Worm (Caenorhabditis elegans) whole organism, L4 larva: ENCODE measurements around the gene M02F4.2.

ENCODE experiments used
- D1046.2 ChIP-seq: fragments of 200-800 bp; sonication (Bioruptor generic); IDR thresholded peaks from 2 replicates; pipeline ENCODE4 v1.3.6; 2022; ENCODE audit warnings: missing genetic modification characterization, missing compliant biosample characterization
- F10B5.3 ChIP-seq: sonication (generic microtip); optimal IDR thresholded peaks from 2 replicates; lab custom pipeline; 2016; ENCODE audit warnings: mild to moderate bottlenecking, missing genetic modification characterization, missing compliant biosample characterization
- F26F4.8 ChIP-seq: fragments of 200-800 bp; sonication (Bioruptor generic); conservative IDR thresholded peaks from 2 replicates; pipeline ENCODE4 v1.3.6; 2022; ENCODE audit warnings: missing genetic modification characterization, missing compliant biosample characterization
- Y105C5A.15 ChIP-seq: fragments of 200-800 bp; sonication (Bioruptor generic); IDR thresholded peaks from 2 replicates; pipeline ENCODE4 v1.3.6; 2022; ENCODE audit warnings: missing genetic modification characterization, missing compliant biosample characterization
- Y48G9A.11 ChIP-seq: fragments of 200-800 bp; sonication (Bioruptor generic); IDR thresholded peaks from 2 replicates; pipeline ENCODE4 v1.3.6; 2022; ENCODE audit warnings: missing genetic modification reagents, missing genetic modification characterization, missing compliant biosample characterization
- Y5F2A.4 ChIP-seq: fragments of 200-800 bp; sonication (Bioruptor generic); optimal IDR thresholded peaks from 2 replicates; lab custom pipeline; 2018; ENCODE audit warnings: mild to moderate bottlenecking, missing genetic modification characterization, missing compliant biosample characterization
- aha-1 ChIP-seq: fragments of 150-350 bp; peaks from one replicate; lab custom pipeline; 2014; ENCODE audit warnings: missing biosample characterization, missing genetic modification characterization
- ceh-20 ChIP-seq: fragments of 200-800 bp; sonication (Bioruptor generic); IDR thresholded peaks from 2 replicates; pipeline ENCODE4 v1.3.6; 2022; ENCODE audit warnings: missing genetic modification reagents, missing genetic modification characterization, missing compliant biosample characterization
- ceh-28 ChIP-seq: fragments of 150-350 bp; optimal IDR thresholded peaks from 2 replicates; lab custom pipeline; 2014; ENCODE audit warnings: missing biosample characterization, missing genetic modification reagents, missing genetic modification characterization
- ceh-32 ChIP-seq: sonication (generic microtip); optimal IDR thresholded peaks from 2 replicates; lab custom pipeline; 2016; ENCODE audit warnings: mild to moderate bottlenecking, missing genetic modification characterization, missing compliant biosample characterization; ENCODE audit not compliant: poor library complexity
- ceh-82 ChIP-seq: sonication (generic microtip); optimal IDR thresholded peaks from 2 replicates; lab custom pipeline; 2017; ENCODE audit warnings: missing biosample characterization, missing genetic modification characterization
- ces-1 ChIP-seq: fragments of 150-350 bp; sonication (generic microtip); optimal IDR thresholded peaks from 4 replicates; lab custom pipeline; 2014; ENCODE audit warnings: missing biosample characterization, missing genetic modification reagents, missing genetic modification characterization
- ctbp-1 ChIP-seq: fragments of 200-800 bp; sonication (Bioruptor generic); IDR thresholded peaks from 2 replicates; pipeline ENCODE4 v1.3.6; 2022; ENCODE audit warnings: missing genetic modification reagents, missing genetic modification characterization, missing compliant biosample characterization
- daf-16 ChIP-seq, 3 experiments: sonication (generic microtip); optimal IDR thresholded peaks; 2 replicates each; lab custom pipeline; 2016 to 2017; ENCODE audit warnings: missing genetic modification characterization in 3 of 3, missing genetic modification reagents in 3 of 3, mild to moderate bottlenecking in 2 of 3, missing compliant biosample characterization in 2 of 3, missing biosample characterization in 1 of 3, moderate library complexity in 1 of 3
- daf-8 ChIP-seq: fragments of 200-800 bp; sonication (Bioruptor generic); IDR thresholded peaks from 2 replicates; pipeline ENCODE4 v1.3.6; 2022; ENCODE audit warnings: missing genetic modification characterization, missing compliant biosample characterization
- dmd-6 ChIP-seq: fragments of 200-800 bp; sonication (Bioruptor generic); IDR thresholded peaks from 2 replicates; pipeline ENCODE4 v1.3.6; 2022; ENCODE audit warnings: missing genetic modification reagents, missing genetic modification characterization, missing compliant biosample characterization
- dpl-1 ChIP-seq: fragments of 150-350 bp; optimal IDR thresholded peaks from 2 replicates; lab custom pipeline; 2014; ENCODE audit warnings: missing biosample characterization, missing genetic modification reagents, missing genetic modification characterization
- duxl-1 ChIP-seq: sonication (generic microtip); optimal IDR thresholded peaks from 2 replicates; lab custom pipeline; 2016; ENCODE audit warnings: mild to moderate bottlenecking, missing genetic modification characterization, moderate library complexity, missing compliant biosample characterization; ENCODE audit not compliant: poor library complexity
- dve-1 ChIP-seq: sonication (generic microtip); optimal IDR thresholded peaks from 2 replicates; lab custom pipeline; 2017; ENCODE audit warnings: antibody characterized with exemption, mild to moderate bottlenecking, missing genetic modification characterization, missing compliant biosample characterization; ENCODE audit not compliant: insufficient read depth
- egl-27 ChIP-seq: sonication (generic microtip); optimal IDR thresholded peaks from 3 replicates; lab custom pipeline; 2017; ENCODE audit warnings: missing biosample characterization, missing genetic modification reagents, missing genetic modification characterization
- fkh-10 ChIP-seq: fragments of 150-350 bp; optimal IDR thresholded peaks from 2 replicates; lab custom pipeline; 2014; ENCODE audit warnings: missing biosample characterization, missing genetic modification reagents, missing genetic modification characterization
- gei-8 ChIP-seq: fragments of 200-800 bp; sonication (Bioruptor generic); optimal IDR thresholded peaks from 2 replicates; lab custom pipeline; 2018; ENCODE audit warnings: mild to moderate bottlenecking, missing genetic modification characterization, missing compliant biosample characterization
- hlh-11 ChIP-seq: fragments of 200-800 bp; sonication (Bioruptor generic); optimal IDR thresholded peaks from 2 replicates; lab custom pipeline; 2018; ENCODE audit warnings: mild to moderate bottlenecking, missing genetic modification characterization, missing compliant biosample characterization
- hlh-30 ChIP-seq: sonication (generic microtip); optimal IDR thresholded peaks from 2 replicates; lab custom pipeline; 2017; ENCODE audit warnings: antibody characterized with exemption, mild to moderate bottlenecking, missing genetic modification characterization, missing compliant biosample characterization; ENCODE audit not compliant: insufficient read depth
- hmg-1.1 ChIP-seq: fragments of 200-800 bp; sonication (Bioruptor generic); IDR thresholded peaks from 2 replicates; pipeline ENCODE4 v1.3.6; 2022; ENCODE audit warnings: missing genetic modification reagents, missing genetic modification characterization, missing compliant biosample characterization
- jun-1 ChIP-seq: fragments of 150-350 bp; optimal IDR thresholded peaks from 2 replicates; lab custom pipeline; 2014; ENCODE audit warnings: missing biosample characterization, missing genetic modification reagents, missing genetic modification characterization
- lin-38 ChIP-seq: fragments of 200-800 bp; sonication (Bioruptor generic); IDR thresholded peaks from 2 replicates; pipeline ENCODE4 v1.3.6; 2022; ENCODE audit warnings: missing genetic modification reagents, missing genetic modification characterization, missing compliant biosample characterization
- lsy-2 ChIP-seq, 2 experiments: fragments of 150-350 bp in 1 of 2; sonication (generic microtip) in 1 of 2; optimal IDR thresholded peaks; 2 replicates each; lab custom pipeline; 2014 to 2017; ENCODE audit warnings: missing biosample characterization in 2 of 2, missing genetic modification characterization in 2 of 2
- madf-9 ChIP-seq: fragments of 200-800 bp; sonication (Bioruptor generic); conservative IDR thresholded peaks from 2 replicates; pipeline ENCODE4 v1.3.6; 2022; ENCODE audit warnings: missing genetic modification reagents, missing genetic modification characterization, missing compliant biosample characterization
- mdl-1 ChIP-seq, 2 experiments: fragments of 150-350 bp in 1 of 2; sonication (generic microtip) in 1 of 2; optimal IDR thresholded peaks; 2 replicates each; lab custom pipeline; 2014 to 2017; ENCODE audit warnings: missing biosample characterization in 2 of 2, missing genetic modification characterization in 2 of 2
- mep-1 ChIP-seq: fragments of 150-350 bp; sonication (generic microtip); optimal IDR thresholded peaks from 3 replicates; lab custom pipeline; 2014; ENCODE audit warnings: missing biosample characterization, missing genetic modification characterization
- mes-2 ChIP-seq: sonication (generic microtip); optimal IDR thresholded peaks from 2 replicates; lab custom pipeline; 2016; ENCODE audit warnings: missing genotype, mild to moderate bottlenecking, missing genetic modification characterization, missing compliant biosample characterization; ENCODE audit not compliant: poor library complexity, severe bottlenecking
- mxl-3 ChIP-seq: fragments of 200-800 bp; sonication (Bioruptor generic); optimal IDR thresholded peaks from 2 replicates; lab custom pipeline; 2018; ENCODE audit warnings: mild to moderate bottlenecking, missing genetic modification characterization, missing compliant biosample characterization
- nhr-11 ChIP-seq: fragments of 150-350 bp; optimal IDR thresholded peaks from 2 replicates; lab custom pipeline; 2014; ENCODE audit warnings: missing biosample characterization, missing genetic modification characterization
- nhr-111 ChIP-seq: fragments of 200-800 bp; sonication (Bioruptor generic); optimal IDR thresholded peaks from 2 replicates; lab custom pipeline; 2018; ENCODE audit warnings: mild to moderate bottlenecking, missing genetic modification characterization, missing compliant biosample characterization
- nhr-237 ChIP-seq: sonication (generic microtip); optimal IDR thresholded peaks from 2 replicates; lab custom pipeline; 2017; ENCODE audit warnings: missing biosample characterization, missing genetic modification characterization
- nhr-42 ChIP-seq: fragments of 200-800 bp; sonication (Bioruptor generic); IDR thresholded peaks from 2 replicates; pipeline ENCODE4 v1.3.6; 2022; ENCODE audit warnings: missing genetic modification characterization, missing compliant biosample characterization
- nhr-48 ChIP-seq: sonication (generic microtip); optimal IDR thresholded peaks from 2 replicates; lab custom pipeline; 2016; ENCODE audit warnings: mild to moderate bottlenecking, missing genetic modification characterization, missing compliant biosample characterization
- nhr-77 ChIP-seq: fragments of 150-350 bp; optimal IDR thresholded peaks from 2 replicates; lab custom pipeline; 2014; ENCODE audit warnings: missing biosample characterization, missing genetic modification characterization
- php-3 ChIP-seq: fragments of 200-800 bp; sonication (Bioruptor generic); IDR thresholded peaks from 2 replicates; pipeline ENCODE4 v1.3.6; 2022; ENCODE audit warnings: missing genetic modification reagents, missing genetic modification characterization, missing compliant biosample characterization
- pqm-1 ChIP-seq: sonication (generic microtip); optimal IDR thresholded peaks from 2 replicates; lab custom pipeline; 2017; ENCODE audit warnings: missing biosample characterization, missing genetic modification characterization
- set-16 ChIP-seq: fragments of 200-800 bp; sonication (Bioruptor generic); IDR thresholded peaks from 2 replicates; pipeline ENCODE4 v1.3.6; 2022; ENCODE audit warnings: missing genetic modification reagents, missing genetic modification characterization, missing compliant biosample characterization
- snpc-1.2 ChIP-seq: fragments of 200-800 bp; sonication (Bioruptor generic); IDR thresholded peaks from 2 replicates; pipeline ENCODE4 v1.3.6; 2022; ENCODE audit warnings: missing genetic modification reagents, missing genetic modification characterization, missing compliant biosample characterization
- tag-97 ChIP-seq: fragments of 200-800 bp; sonication (Bioruptor generic); IDR thresholded peaks from 2 replicates; pipeline ENCODE4 v1.3.6; 2022; ENCODE audit warnings: missing genetic modification characterization, missing compliant biosample characterization
- tra-1 ChIP-seq: fragments of 200-800 bp; sonication (Bioruptor generic); IDR thresholded peaks from 2 replicates; pipeline ENCODE4 v1.3.6; 2022; ENCODE audit warnings: missing genetic modification reagents, missing genetic modification characterization, missing compliant biosample characterization
- unc-62 ChIP-seq, 3 experiments: fragments of 150-350 bp in 1 of 3; sonication (generic microtip); optimal IDR thresholded peaks in 2 of 3; peaks in 1 of 3; 1 replicate in 1 of 3; 2 replicates in 2 of 3; lab custom pipeline; 2014 to 2017; ENCODE audit warnings: missing biosample characterization in 3 of 3, missing genetic modification characterization in 3 of 3, missing genetic modification reagents in 3 of 3, missing genotype in 1 of 3
- vab-7 ChIP-seq: fragments of 200-800 bp; sonication (Bioruptor generic); IDR thresholded peaks from 2 replicates; pipeline ENCODE4 v1.3.6; 2022; ENCODE audit warnings: missing genetic modification reagents, missing genetic modification characterization, missing compliant biosample characterization

Gene M02F4.2

ce11 chrX:3051315-3051993 lies 17.4 kb upstream of the M02F4.2 start:
- no peak for TF ChIP-seq ceh-20 (GFP tag; lab: Robert Waterston, UW)
- TF ChIP-seq fkh-10 (GFP tag; lab: Kevin White, UChicago) = peak; percentile 38
- TF ChIP-seq daf-8 = no peak
- no peak for TF ChIP-seq nhr-237 (tag; lab: Kevin White, UChicago)
- no peak for TF ChIP-seq tag-97 (GFP tag; lab: Robert Waterston, UW)
- TF ChIP-seq ctbp-1 (GFP tag; lab: Robert Waterston, UW) = 0 out of 2 replicates have a peak, but pooled peaks have one; percentile 38
- TF ChIP-seq Y105C5A.15 (GFP tag; lab: Robert Waterston, UW) = no peak
- TF ChIP-seq aha-1 (tag; lab: Kevin White, UChicago) = peak; percentile 93
- TF ChIP-seq duxl-1 = no peak
- peak; percentile 80 for TF ChIP-seq ces-1

ce11 chrX:3049233-3049632 lies 15.1 kb upstream of the M02F4.2 start:
- TF ChIP-seq egl-27 = no peak
- TF ChIP-seq nhr-111 (GFP tag; lab: Kevin White, UChicago) = no peak
- no peak for TF ChIP-seq nhr-77
- TF ChIP-seq hmg-1.1 (GFP tag; lab: Robert Waterston, UW) = peak; percentile 88
- peak; percentile 51 for TF ChIP-seq mes-2
- TF ChIP-seq snpc-1.2 (GFP tag; lab: Robert Waterston, UW) = no peak
- no peak for TF ChIP-seq jun-1 (tag; lab: Kevin White, UChicago)
- TF ChIP-seq vab-7 (GFP tag; lab: Robert Waterston, UW) = peak; percentile 51; the same call in 1 of the 2 replicates
- no peak for TF ChIP-seq nhr-11 (tag; lab: Kevin White, UChicago)
- TF ChIP-seq F26F4.8 = no peak
- TF ChIP-seq ceh-82 (tag; lab: Kevin White, UChicago) = no peak
- TF ChIP-seq Y48G9A.11 (GFP tag; lab: Robert Waterston, UW) = no peak
- peak; percentile 61 for TF ChIP-seq hlh-30 (tag; lab: Kevin White, UChicago)
- no peak for TF ChIP-seq ceh-28
- TF ChIP-seq lin-38 (GFP tag; lab: Robert Waterston, UW) = no peak
- TF ChIP-seq madf-9 (GFP tag; lab: Robert Waterston, UW) = no peak
- TF ChIP-seq mdl-1 (tag; optimal IDR thresholded peaks at IDR 0.05; lab: Kevin White, UChicago) = peak; percentile 2 to 24
- no peak for TF ChIP-seq set-16 (GFP tag; lab: Robert Waterston, UW)
- peak; percentile 35 for TF ChIP-seq mxl-3 (GFP tag; lab: Kevin White, UChicago)
- peak; percentile 34 for TF ChIP-seq ceh-20 (GFP tag; lab: Robert Waterston, UW)
- no peak for TF ChIP-seq nhr-42 (GFP tag; lab: Robert Waterston, UW)
- no peak for TF ChIP-seq nhr-48 (tag; lab: Kevin White, UChicago)
- TF ChIP-seq pqm-1 (tag; lab: Kevin White, UChicago) = no peak
- TF ChIP-seq dmd-6 (GFP tag; lab: Robert Waterston, UW) = peak; percentile 61
- TF ChIP-seq F10B5.3 (tag; lab: Kevin White, UChicago) = no peak
- TF ChIP-seq fkh-10 (GFP tag; lab: Kevin White, UChicago) = peak; percentile 77
- no peak for TF ChIP-seq dpl-1
- TF ChIP-seq php-3 (GFP tag; lab: Robert Waterston, UW) = no peak
- peak; percentile 72 for TF ChIP-seq mep-1
- no peak for TF ChIP-seq D1046.2 (GFP tag; lab: Robert Waterston, UW)
- peak in 1 of 2 experiments; percentile 12 for TF ChIP-seq unc-62 (GFP tag; optimal IDR thresholded peaks at IDR 0.05 in 1 of 2; lab: Kevin White, UChicago)
- no peak for TF ChIP-seq unc-62 (tag; optimal IDR thresholded peaks at IDR 0.05; lab: Kevin White, UChicago)
- TF ChIP-seq daf-8 = no peak
- TF ChIP-seq lsy-2 (tag; optimal IDR thresholded peaks at IDR 0.05; lab: Kevin White, UChicago) = peak in 1 of 2 experiments; percentile 50
- TF ChIP-seq dve-1 (tag; lab: Kevin White, UChicago) = peak; percentile 49
- TF ChIP-seq daf-16 (GFP tag; optimal IDR thresholded peaks at IDR 0.05; lab: Kevin White, UChicago) = no peak
- peak; percentile 32 for TF ChIP-seq daf-16 (tag; optimal IDR thresholded peaks at IDR 0.05; lab: Kevin White, UChicago)
- TF ChIP-seq tra-1 (GFP tag; lab: Robert Waterston, UW) = 0 out of 2 replicates have a peak, but pooled peaks have one; percentile 17
- TF ChIP-seq gei-8 (GFP tag; lab: Kevin White, UChicago) = no peak
- no peak for TF ChIP-seq Y5F2A.4 (GFP tag; lab: Kevin White, UChicago)
- peak; percentile 59 for TF ChIP-seq hlh-11 (tag; lab: Kevin White, UChicago)
- TF ChIP-seq ceh-32 (tag; lab: Kevin White, UChicago) = no peak
